Fruit fly (Drosophila melanogaster): ENCODE results near the gene CG15390.

The CG15390 gene

dm6 chr2L:2371406-2372111 is 3.0 kb upstream of the CG15390 start, which contains the start of gene CG3597:
Gene CG3597 (minus strand): TSS chr2L:2371524.
- no peak for TF ChIP-seq insv (optimal IDR thresholded peaks at IDR 0.05)
- no peak for TF ChIP-seq ttk (optimal IDR thresholded peaks at IDR 0.05)
- TF ChIP-seq Myc (optimal IDR thresholded peaks at IDR 0.05), result no peak
- TF ChIP-seq h (optimal IDR thresholded peaks at IDR 0.05), result no peak
- TF ChIP-seq Sin3A (optimal IDR thresholded peaks at IDR 0.05), result no peak
- TF ChIP-seq psq (optimal IDR thresholded peaks at IDR 0.05), result no peak

dm6 chr2L:2372112-2372449 is 2.4 kb upstream of the CG15390 start:
- no peak for TF ChIP-seq h (optimal IDR thresholded peaks at IDR 0.05)
- TF ChIP-seq insv (optimal IDR thresholded peaks at IDR 0.05), result no peak
- no peak for TF ChIP-seq Sin3A (optimal IDR thresholded peaks at IDR 0.05)
- TF ChIP-seq ttk (optimal IDR thresholded peaks at IDR 0.05), result no peak
- no peak for TF ChIP-seq Myc (optimal IDR thresholded peaks at IDR 0.05)
- TF ChIP-seq psq (optimal IDR thresholded peaks at IDR 0.05), result no peak

dm6 chr2L:2375655-2376417 is 1.3 kb downstream of the CG15390 start, which contains the start of gene Atxn7:
Gene Atxn7 (plus strand): TSS chr2L:2375841.
- TF ChIP-seq Myc (optimal IDR thresholded peaks at IDR 0.05), result no peak

dm6 chr2L:2376418-2376702 is 1.8 kb downstream of the CG15390 start:
- no peak for TF ChIP-seq ttk (optimal IDR thresholded peaks at IDR 0.05)
- no peak for TF ChIP-seq Sin3A (optimal IDR thresholded peaks at IDR 0.05)
- TF ChIP-seq Myc (optimal IDR thresholded peaks at IDR 0.05), result no peak
- TF ChIP-seq h (optimal IDR thresholded peaks at IDR 0.05), result no peak
- TF ChIP-seq insv (optimal IDR thresholded peaks at IDR 0.05), result no peak
- TF ChIP-seq psq (optimal IDR thresholded peaks at IDR 0.05), result no peak

- TF ChIP-seq h (optimal IDR thresholded peaks at IDR 0.05) (no peak), insv (optimal IDR thresholded peaks at IDR 0.05) (no peak), psq (optimal IDR thresholded peaks at IDR 0.05) (no peak), Myc (optimal IDR thresholded peaks at IDR 0.05) (no peak), ttk (optimal IDR thresholded peaks at IDR 0.05) (no peak), Sin3A (optimal IDR thresholded peaks at IDR 0.05) (no peak)
Measured at dm6 chr2L:2380805-2381204, 6.3 kb downstream of the CG15390 start, which contains the start of gene Eogt. Gene Eogt (plus strand): TSS chr2L:2381097.

- no peak for TF ChIP-seq Myc (optimal IDR thresholded peaks at IDR 0.05)
- no peak for TF ChIP-seq Sin3A (optimal IDR thresholded peaks at IDR 0.05)
- no peak for TF ChIP-seq psq (optimal IDR thresholded peaks at IDR 0.05)
- TF ChIP-seq ttk (optimal IDR thresholded peaks at IDR 0.05), result no peak
- no peak for TF ChIP-seq insv (optimal IDR thresholded peaks at IDR 0.05)
- no peak for TF ChIP-seq h (optimal IDR thresholded peaks at IDR 0.05)
Measured at dm6 chr2L:2382971-2383370, 8.5 kb downstream of the CG15390 start, which contains the start of gene PIG-Wa. Gene PIG-Wa (plus strand): TSS chr2L:2383202.

- TF ChIP-seq psq (optimal IDR thresholded peaks at IDR 0.05) (no peak), insv (optimal IDR thresholded peaks at IDR 0.05) (no peak), h (optimal IDR thresholded peaks at IDR 0.05) (no peak), Sin3A (optimal IDR thresholded peaks at IDR 0.05) (no peak), Myc (optimal IDR thresholded peaks at IDR 0.05) (no peak), ttk (optimal IDR thresholded peaks at IDR 0.05) (no peak)
Measured at dm6 chr2L:2385692-2386091, 11.2 kb downstream of the CG15390 start, which contains the start of gene CG3557. Gene CG3557 (minus strand): TSS chr2L:2385792.

- TF ChIP-seq ttk (optimal IDR thresholded peaks at IDR 0.05) (no peak), Myc (optimal IDR thresholded peaks at IDR 0.05) (no peak), insv (optimal IDR thresholded peaks at IDR 0.05) (no peak), h (optimal IDR thresholded peaks at IDR 0.05) (no peak), Sin3A (optimal IDR thresholded peaks at IDR 0.05) (no peak), psq (optimal IDR thresholded peaks at IDR 0.05) (no peak)
Measured at dm6 chr2L:2390589-2390988, 16.1 kb downstream of the CG15390 start, which contains the start of gene CG43750. Gene CG43750 (minus strand): TSS chr2L:2390689.

dm6 chr2L:2391321-2391720 is 16.8 kb downstream of the CG15390 start, which contains the start of gene CG46448:
Gene CG46448 (plus strand): TSS chr2L:2391660.
- TF ChIP-seq Sin3A (optimal IDR thresholded peaks at IDR 0.05), result no peak

- TF ChIP-seq psq (optimal IDR thresholded peaks at IDR 0.05) (no peak), Sin3A (optimal IDR thresholded peaks at IDR 0.05) (no peak), insv (optimal IDR thresholded peaks at IDR 0.05) (no peak), ttk (optimal IDR thresholded peaks at IDR 0.05) (no peak), h (optimal IDR thresholded peaks at IDR 0.05) (no peak), Myc (optimal IDR thresholded peaks at IDR 0.05) (no peak)
Measured at dm6 chr2L:2394872-2395271, 20.4 kb downstream of the CG15390 start.

dm6 chr2L:2397080-2397479 is 22.6 kb downstream of the CG15390 start:
- TF ChIP-seq psq (optimal IDR thresholded peaks at IDR 0.05) (no peak), ttk (optimal IDR thresholded peaks at IDR 0.05) (no peak), Sin3A (optimal IDR thresholded peaks at IDR 0.05) (no peak), h (optimal IDR thresholded peaks at IDR 0.05) (no peak), Myc (optimal IDR thresholded peaks at IDR 0.05) (no peak), insv (optimal IDR thresholded peaks at IDR 0.05) (no peak)

dm6 chr2L:2398459-2398858 is 23.9 kb downstream of the CG15390 start:
- TF ChIP-seq Myc (optimal IDR thresholded peaks at IDR 0.05) (no peak), h (optimal IDR thresholded peaks at IDR 0.05) (no peak), Sin3A (optimal IDR thresholded peaks at IDR 0.05) (no peak), insv (optimal IDR thresholded peaks at IDR 0.05) (no peak), ttk (optimal IDR thresholded peaks at IDR 0.05) (no peak), psq (optimal IDR thresholded peaks at IDR 0.05) (no peak)

All from Kc167 (cell line).